Worm (Caenorhabditis elegans) whole organism, midembryonic: ENCODE measurements around the gene lido-7.
A peak's percentile ranks its signal among the peaks of the same experiment; 100 is the strongest.
"Not testable (repeated sequence)": the region's sequence is repeated elsewhere in the genome, so short reads cannot be mapped to it uniquely, and the experiment has no call there.

Source experiments
- T22C8.4 ChIP-seq: fragments of 200-800 bp; sonication (Bioruptor generic); IDR thresholded peaks from 2 replicates; pipeline ENCODE4 v1.3.6; 2022; ENCODE audit warnings: missing genetic modification characterization, missing compliant biosample characterization
- cog-1 ChIP-seq: sonication (generic microtip); optimal IDR thresholded peaks from 2 replicates; lab custom pipeline; 2016; ENCODE audit warnings: missing genetic modification characterization, missing compliant biosample characterization
- flt-1 ChIP-seq: fragments of 200-800 bp; sonication (Bioruptor generic); IDR thresholded peaks from 2 replicates; pipeline ENCODE4 v1.3.6; 2022; ENCODE audit warnings: missing genetic modification characterization, missing compliant biosample characterization
- klf-2 ChIP-seq: fragments of 200-800 bp; sonication (Bioruptor generic); conservative IDR thresholded peaks from 2 replicates; pipeline ENCODE4 v1.3.6; 2022; ENCODE audit warnings: missing genetic modification reagents, missing genetic modification characterization, missing compliant biosample characterization
- med-1 ChIP-seq: sonication (generic microtip); optimal IDR thresholded peaks from 2 replicates; lab custom pipeline; 2017; ENCODE audit warnings: missing genetic modification characterization, mild to moderate bottlenecking, missing compliant biosample characterization, antibody characterized with exemption, missing genetic modification reagents; ENCODE audit not compliant: insufficient read depth
- ref-1 ChIP-seq: fragments of 200-800 bp; sonication (Bioruptor generic); conservative IDR thresholded peaks from 2 replicates; pipeline ENCODE4 v1.3.6; 2022; ENCODE audit warnings: missing genetic modification reagents, missing genetic modification characterization, missing compliant biosample characterization
- tab-1 ChIP-seq: fragments of 200-800 bp; sonication (Bioruptor generic); IDR thresholded peaks from 2 replicates; pipeline ENCODE4 v1.3.6; 2022; ENCODE audit warnings: missing genetic modification characterization, missing compliant biosample characterization
- ztf-23 ChIP-seq: fragments of 200-800 bp; sonication (Bioruptor generic); IDR thresholded peaks from 2 replicates; pipeline ENCODE4 v1.3.6; 2022; ENCODE audit warnings: missing genetic modification reagents, missing genetic modification characterization, missing compliant biosample characterization
- ztf-29 ChIP-seq: fragments of 200-800 bp; sonication (Bioruptor generic); IDR thresholded peaks from 2 replicates; pipeline ENCODE4 v1.3.6; 2022; ENCODE audit warnings: missing genetic modification reagents, missing genetic modification characterization, missing compliant biosample characterization

The lido-7 gene

ce11 chrII:3023381-3023935 lies 35.4 kb downstream of the lido-7 start, which contains the start of gene clec-2:
TSS of gene clec-2 (minus strand) at chrII:3023431.
- no peak for TF ChIP-seq cog-1 (tag; lab: Kevin White, UChicago)
- TF ChIP-seq tab-1 (GFP tag; lab: Robert Waterston, UW): no peak

ce11 chrII:3024655-3025054 lies 36.6 kb downstream of the lido-7 start:
- TF ChIP-seq ztf-23 (GFP tag; lab: Robert Waterston, UW): no peak
- no peak for TF ChIP-seq klf-2 (GFP tag; lab: Robert Waterston, UW)
- TF ChIP-seq flt-1: no peak
- no peak for TF ChIP-seq cog-1 (tag; lab: Kevin White, UChicago)
- TF ChIP-seq med-1 (GFP tag; lab: Kevin White, UChicago): no peak

- TF ChIP-seq tab-1 (GFP tag; lab: Robert Waterston, UW): no peak
- TF ChIP-seq T22C8.4 (GFP tag; lab: Robert Waterston, UW): no peak
- no peak for TF ChIP-seq cog-1 (tag; lab: Kevin White, UChicago)
- no peak for TF ChIP-seq med-1 (GFP tag; lab: Kevin White, UChicago)
These were observed 40.2 kb downstream of the lido-7 start for ce11 chrII:3028264-3028663.

- TF ChIP-seq ztf-23 (GFP tag; lab: Robert Waterston, UW) (no peak), ztf-29 (no peak), klf-2 (GFP tag; lab: Robert Waterston, UW) (no peak), flt-1 (no peak), med-1 (GFP tag; lab: Kevin White, UChicago) (no peak), tab-1 (GFP tag; lab: Robert Waterston, UW) (no peak), ref-1 (GFP tag; lab: Robert Waterston, UW) (no peak), T22C8.4 (GFP tag; lab: Robert Waterston, UW) (no peak), cog-1 (tag; lab: Kevin White, UChicago) (no peak)
These were observed 42.3 kb downstream of the lido-7 start for ce11 chrII:3030416-3030815.

- not testable (repeated sequence) for TF ChIP-seq tab-1 (GFP tag; lab: Robert Waterston, UW); T22C8.4 (GFP tag; lab: Robert Waterston, UW); cog-1 (tag; lab: Kevin White, UChicago)
These were observed 44.4 kb downstream of the lido-7 start, which contains the start of gene B0454.6 for ce11 chrII:3032480-3032879. TSS of gene B0454.6 (plus strand) at chrII:3032780.

- TF ChIP-seq cog-1 (tag; lab: Kevin White, UChicago) (no peak), T22C8.4 (GFP tag; lab: Robert Waterston, UW) (0 out of 2 replicates have a peak, but pooled peaks have one; percentile 30)
These were observed 46.8 kb downstream of the lido-7 start for ce11 chrII:3034914-3035313.

- TF ChIP-seq med-1 (GFP tag; lab: Kevin White, UChicago) (no peak), ref-1 (GFP tag; lab: Robert Waterston, UW) (no peak), flt-1 (no peak), cog-1 (tag; lab: Kevin White, UChicago) (no peak), ztf-29 (no peak), tab-1 (GFP tag; lab: Robert Waterston, UW) (no peak)
These were observed 48.2 kb downstream of the lido-7 start for ce11 chrII:3036344-3036743.

ce11 chrII:3038453-3038909 lies 50.4 kb downstream of the lido-7 start, which contains the start of the genes B0454.26 and B0454.5:
TSS of gene B0454.26 (minus strand) at chrII:3038553.
TSS of gene B0454.5 (plus strand) at chrII:3038859.
- TF ChIP-seq ztf-29 (no peak), med-1 (GFP tag; lab: Kevin White, UChicago) (no peak), ref-1 (GFP tag; lab: Robert Waterston, UW) (no peak), klf-2 (GFP tag; lab: Robert Waterston, UW) (no peak), tab-1 (GFP tag; lab: Robert Waterston, UW) (no peak), T22C8.4 (GFP tag; lab: Robert Waterston, UW) (no peak), ztf-23 (GFP tag; lab: Robert Waterston, UW) (no peak), cog-1 (tag; lab: Kevin White, UChicago) (no peak), flt-1 (no peak)
